Fruit fly (Drosophila melanogaster): ENCODE data around the gene CG18666.

- no peak for TF ChIP-seq CG8478 (optimal IDR thresholded peaks at IDR 0.05)
- TF ChIP-seq CTCF (optimal IDR thresholded peaks at IDR 0.05), result no peak
Measured at dm6 chr2L:11061155-11061554, 26.6 kb downstream of the CG18666 start.
